Worm (Caenorhabditis elegans) whole organism, L4 larva: ENCODE measurements around the gene dhhc-1.

Source experiments
- F10B5.3 ChIP-seq: sonication (generic microtip); optimal IDR thresholded peaks from 2 replicates; lab custom pipeline; 2016; ENCODE audit warnings: mild to moderate bottlenecking, missing genetic modification characterization, missing compliant biosample characterization
- aha-1 ChIP-seq: fragments of 150-350 bp; peaks from one replicate; lab custom pipeline; 2014; ENCODE audit warnings: missing biosample characterization, missing genetic modification characterization
- ceh-82 ChIP-seq: sonication (generic microtip); optimal IDR thresholded peaks from 2 replicates; lab custom pipeline; 2017; ENCODE audit warnings: missing biosample characterization, missing genetic modification characterization
- lin-15B ChIP-seq: fragments of 150-350 bp; sonication (generic microtip); optimal IDR thresholded peaks from 3 replicates; lab custom pipeline; 2014; ENCODE audit warnings: missing biosample characterization, missing genetic modification characterization
- lin-29 ChIP-seq: fragments of 200-800 bp; sonication (Bioruptor generic); IDR thresholded peaks from 2 replicates; pipeline ENCODE4 v1.3.6; 2022; ENCODE audit warnings: missing genetic modification reagents, missing genetic modification characterization, missing compliant biosample characterization
- nhr-25 ChIP-seq: sonication (generic microtip); optimal IDR thresholded peaks from 2 replicates; lab custom pipeline; 2017; ENCODE audit warnings: missing genetic modification characterization, mild to moderate bottlenecking, missing compliant biosample characterization, antibody characterized with exemption, moderate library complexity, borderline replicate concordance; ENCODE audit not compliant: insufficient read depth
- nhr-28 ChIP-seq: fragments of 150-350 bp; optimal IDR thresholded peaks from 2 replicates; lab custom pipeline; 2014; ENCODE audit warnings: missing biosample characterization, missing genetic modification characterization
- nhr-77 ChIP-seq: fragments of 150-350 bp; optimal IDR thresholded peaks from 2 replicates; lab custom pipeline; 2014; ENCODE audit warnings: missing biosample characterization, missing genetic modification characterization

- TF ChIP-seq aha-1 (tag; lab: Kevin White, UChicago) = peak; percentile 98
- TF ChIP-seq nhr-25 (tag; lab: Kevin White, UChicago) = no peak
- no peak for TF ChIP-seq lin-15B (tag; lab: Kevin White, UChicago)
- TF ChIP-seq lin-29 (GFP tag; lab: Robert Waterston, UW) = no peak
- no peak for TF ChIP-seq nhr-77
- no peak for TF ChIP-seq F10B5.3
- TF ChIP-seq nhr-28 (tag; lab: Kevin White, UChicago) = no peak
- TF ChIP-seq ceh-82 = no peak
Measured at ce11 chrX:15078276-15078675, 21.9 kb downstream of the dhhc-1 start.
